Fruit fly (Drosophila melanogaster) whole organism, pupa: Measurements from ENCODE around the gene firl.

Source experiments
- CG10348 ChIP-seq: fragments of 200-800 bp; sonication (Bioruptor generic); IDR thresholded peaks from 2 replicates; pipeline ENCODE4 v1.3.6; 2022; ENCODE audit warnings: missing biosample characterization, missing genetic modification characterization
- CG14655 ChIP-seq: fragments of 200-800 bp; sonication (Bioruptor generic); optimal IDR thresholded peaks from 3 replicates; lab custom pipeline; 2017; ENCODE audit warnings: mild to moderate bottlenecking, missing biosample characterization, missing genetic modification reagents, missing genetic modification characterization
- CG32121 ChIP-seq: fragments of 200-800 bp; sonication (Bioruptor generic); IDR thresholded peaks from 2 replicates; pipeline ENCODE4 v1.3.6; 2022; ENCODE audit warnings: missing biosample characterization, missing genetic modification characterization
- CG8301 ChIP-seq: fragments of 200-800 bp; sonication (Bioruptor generic); optimal IDR thresholded peaks from 2 replicates; lab custom pipeline; 2018; ENCODE audit warnings: missing biosample characterization, mild to moderate bottlenecking, missing genetic modification characterization
- CG9948 ChIP-seq: fragments of 200-800 bp; sonication (Bioruptor generic); optimal IDR thresholded peaks from 2 replicates; lab custom pipeline; 2018; ENCODE audit warnings: missing biosample characterization, mild to moderate bottlenecking, missing genetic modification characterization, moderate library complexity
- EcR ChIP-seq: fragments of 200-800 bp; sonication (Bioruptor generic); optimal IDR thresholded peaks from 3 replicates; lab custom pipeline; 2019; ENCODE audit warnings: missing biosample characterization, missing genetic modification characterization, mild to moderate bottlenecking, moderate library complexity, missing genetic modification reagents
- Ets98B ChIP-seq: fragments of 200-800 bp; sonication (Bioruptor generic); IDR thresholded peaks from 2 replicates; pipeline ENCODE4 v1.3.6; 2022; ENCODE audit warnings: missing biosample characterization, missing genetic modification characterization
- Pif1B ChIP-seq: fragments of 200-800 bp; sonication (Bioruptor generic); optimal IDR thresholded peaks from 3 replicates; lab custom pipeline; 2016; ENCODE audit warnings: missing biosample characterization, missing genetic modification characterization
- Snoo ChIP-seq: fragments of 200-800 bp; sonication (Bioruptor generic); optimal IDR thresholded peaks from 3 replicates; lab custom pipeline; 2017; ENCODE audit warnings: missing biosample characterization, mild to moderate bottlenecking, missing genetic modification characterization, inconsistent platforms
- rn ChIP-seq: fragments of 200-800 bp; sonication (Bioruptor generic); IDR thresholded peaks from 2 replicates; pipeline ENCODE4 v1.3.6; 2022; ENCODE audit warnings: missing biosample characterization, missing genetic modification characterization

dm6 chr2L:12096396-12096813 is 29.8 kb upstream of the firl start, which contains the start of the genes CG6712 and Mt2:
- no peak for TF ChIP-seq Snoo
- no peak for TF ChIP-seq rn (GFP tag; lab: Robert Waterston, UW)
- TF ChIP-seq CG10348, result no peak
- TF ChIP-seq Pif1B (GFP tag; lab: Kevin White, UChicago), result no peak
- TF ChIP-seq Ets98B (GFP tag; lab: Robert Waterston, UW), result no peak
- TF ChIP-seq CG32121, result no peak
- no peak for TF ChIP-seq CG9948 (tag; lab: Kevin White, UChicago)
- TF ChIP-seq EcR (GFP tag; lab: Kevin White, UChicago), result no peak
- no peak for TF ChIP-seq CG8301 (tag; lab: Kevin White, UChicago)
- no peak for TF ChIP-seq CG14655 (GFP tag; lab: Kevin White, UChicago)
